Worm (Caenorhabditis elegans): Measurements from ENCODE around the gene wrt-5.

ce11 chrIV:4052274-4052673, 835 bp upstream of the wrt-5 start:
- no peak for TF ChIP-seq mec-3 (tag; optimal IDR thresholded peaks at IDR 0.05; ENCODE audit: borderline replicate concordance)
- TF ChIP-seq dve-1 (tag; optimal IDR thresholded peaks at IDR 0.05), result no peak
